Worm (Caenorhabditis elegans): ENCODE results near the gene Y54H5A.2.

DNA sequence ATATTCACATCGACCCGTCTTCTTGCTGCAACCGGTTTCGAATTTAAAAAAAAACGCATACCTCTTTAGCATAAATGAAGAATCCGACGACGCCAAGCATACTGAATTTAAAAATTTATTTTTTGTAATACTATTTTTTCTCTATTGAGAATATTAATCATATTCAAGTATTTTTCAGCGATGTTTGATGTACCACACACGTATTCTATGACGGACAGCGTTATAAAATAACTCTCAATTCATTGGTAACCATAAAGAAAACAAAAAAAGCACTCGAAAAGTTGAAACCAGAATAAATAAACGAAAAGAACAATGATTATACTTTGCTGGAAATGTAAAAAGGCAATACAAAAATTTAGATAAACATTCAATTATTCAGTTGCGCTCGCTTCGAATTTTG is 10.1 kb upstream of the Y54H5A.2 start, which contains the start of gene T10F2.5:
- TF ChIP-seq ceh-48 (tag; optimal IDR thresholded peaks at IDR 0.05): no peak
- no peak for TF ChIP-seq nhr-11 (tag; optimal IDR thresholded peaks at IDR 0.05)
- no peak for TF ChIP-seq elt-2 (tag; optimal IDR thresholded peaks at IDR 0.05)
- TF ChIP-seq ama-1 (optimal IDR thresholded peaks at IDR 0.05): no peak
- no peak for TF ChIP-seq lin-11 (tag; optimal IDR thresholded peaks at IDR 0.05)
- no peak for TF ChIP-seq ttx-3 (tag; optimal IDR thresholded peaks at IDR 0.05)
- no peak for TF ChIP-seq pha-4 (tag; optimal IDR thresholded peaks at IDR 0.05)
- TF ChIP-seq odd-2 (tag; optimal IDR thresholded peaks at IDR 0.05): no peak
- no peak for TF ChIP-seq F13H6.1 (tag; optimal IDR thresholded peaks at IDR 0.05)
- no peak for TF ChIP-seq hlh-8 (tag; optimal IDR thresholded peaks at IDR 0.05)
- TF ChIP-seq unc-42 (tag; optimal IDR thresholded peaks at IDR 0.05): no peak
- no peak for TF ChIP-seq ceh-2 (tag; optimal IDR thresholded peaks at IDR 0.05)
- no peak for TF ChIP-seq npax-4 (tag; optimal IDR thresholded peaks at IDR 0.05)

Data from whole organism, late embryonic.